Worm (Caenorhabditis elegans) whole organism, L4/young adult: Measurements from ENCODE around the gene mog-4.

Experiments used
- dao-5 ChIP-seq: sonication (generic microtip); optimal IDR thresholded peaks from 2 replicates; lab custom pipeline; 2016; ENCODE audit warnings: missing genotype, missing genetic modification characterization, moderate library complexity, missing compliant biosample characterization
- him-1 ChIP-seq: sonication (generic microtip); optimal IDR thresholded peaks from 2 replicates; lab custom pipeline; 2016; ENCODE audit warnings: missing genotype, missing genetic modification reagents, missing genetic modification characterization, missing compliant biosample characterization

ce11 chrII:14525013-14525412 lies 36.4 kb downstream of the mog-4 start, which contains the start of gene F57C2.4:
- no peak for TF ChIP-seq him-1 (tag; lab: Kevin White, UChicago)
- TF ChIP-seq dao-5 (tag; lab: Kevin White, UChicago): no peak
